Fruit fly (Drosophila melanogaster): ENCODE data around the gene CG13919.

The CG13919 gene

dm6 chr3L:1670008-1670407 lies 24.7 kb downstream of the CG13919 start, which contains the start of gene RabX5 (continued):
- TF ChIP-seq CG16813 (GFP tag; IDR thresholded peaks at IDR 0.05; ENCODE audit: partially characterized antibody) = no peak

- TF ChIP-seq C15 (GFP tag; IDR thresholded peaks at IDR 0.05) = no peak
- peak; percentile 26 for TF ChIP-seq Ets65A (GFP tag)
Observed at dm6 chr3L:1672627-1673026, 27.4 kb downstream of the CG13919 start, which contains the start of gene CG13930. Gene CG13930, minus strand, starts transcription at chr3L:1672727.

dm6 chr3L:1674381-1674780 lies 29.1 kb downstream of the CG13919 start, which contains the start of gene CG7991:
Gene CG7991, plus strand, starts transcription at chr3L:1674709.
- no peak for TF ChIP-seq pan (optimal IDR thresholded peaks at IDR 0.05)
- no peak for TF ChIP-seq pan (GFP tag; optimal IDR thresholded peaks at IDR 0.05 in 1 of 2, IDR thresholded peaks at IDR 0.05 in 1 of 2)
- TF ChIP-seq CG11093 (GFP tag; IDR thresholded peaks at IDR 0.05) = no peak
- no peak for TF ChIP-seq CG17568 (GFP tag; optimal IDR thresholded peaks at IDR 0.05)
- no peak for TF ChIP-seq CG10462 (GFP tag; optimal IDR thresholded peaks at IDR 0.05)
- no peak for TF ChIP-seq CG30020 (tag; optimal IDR thresholded peaks at IDR 0.05)
- no peak for TF ChIP-seq CTCF (GFP tag; optimal IDR thresholded peaks at IDR 0.05)
- TF ChIP-seq Adf1 (GFP tag; IDR thresholded peaks at IDR 0.05) = peak; percentile 73
- no peak for TF ChIP-seq cg (GFP tag; optimal IDR thresholded peaks at IDR 0.05)
- 0 out of 3 replicates have a peak, but pooled peaks have one; percentile 15 for TF ChIP-seq ci (GFP tag; IDR thresholded peaks at IDR 0.05)
- no peak for TF ChIP-seq az2 (GFP tag; optimal IDR thresholded peaks at IDR 0.05)
- TF ChIP-seq CG6175 (GFP tag; IDR thresholded peaks at IDR 0.05) = peak; percentile 90
- TF ChIP-seq CG6765 (GFP tag; optimal IDR thresholded peaks at IDR 0.05) = no peak
- TF ChIP-seq wek (GFP tag; optimal IDR thresholded peaks at IDR 0.05) = no peak
- TF ChIP-seq pb (GFP tag; optimal IDR thresholded peaks at IDR 0.05) = peak; percentile 2
- TF ChIP-seq Myb (GFP tag; optimal IDR thresholded peaks at IDR 0.05) = no peak
- no peak for TF ChIP-seq CHES-1-like (GFP tag; optimal IDR thresholded peaks at IDR 0.05)
- TF ChIP-seq Sox102F (GFP tag; optimal IDR thresholded peaks at IDR 0.05) = no peak
- no peak for TF ChIP-seq CG12299 (tag; optimal IDR thresholded peaks at IDR 0.05)
- no peak for TF ChIP-seq E2f1 (GFP tag; IDR thresholded peaks at IDR 0.05)
- TF ChIP-seq Dip2 (GFP tag; IDR thresholded peaks at IDR 0.05) = no peak
- no peak for TF ChIP-seq Drgx (GFP tag; IDR thresholded peaks at IDR 0.05)
- no peak for TF ChIP-seq CG4404 (GFP tag; IDR thresholded peaks at IDR 0.05)
- peak; percentile 42 for TF ChIP-seq CG12769 (tag; optimal IDR thresholded peaks at IDR 0.05)
- TF ChIP-seq CG7372 (GFP tag; IDR thresholded peaks at IDR 0.05) = no peak
- TF ChIP-seq row (GFP tag; IDR thresholded peaks at IDR 0.05) = 0 out of 3 replicates have a peak, but pooled peaks have one; percentile 16
- no peak for TF ChIP-seq cas (GFP tag; IDR thresholded peaks at IDR 0.05)
- TF ChIP-seq tio (GFP tag; optimal IDR thresholded peaks at IDR 0.05) = no peak
- TF ChIP-seq al (GFP tag; IDR thresholded peaks at IDR 0.05) = no peak
- TF ChIP-seq CG43689 (GFP tag; IDR thresholded peaks at IDR 0.05) = no peak
- no peak for TF ChIP-seq dpn (GFP tag; optimal IDR thresholded peaks at IDR 0.05)
- TF ChIP-seq chinmo (GFP tag; IDR thresholded peaks at IDR 0.05; ENCODE audit: partially characterized antibody) = peak; percentile 76; the same call in 1 of the 4 replicates
- 0 out of 3 replicates have a peak, but pooled peaks have one; percentile 21 for TF ChIP-seq z (GFP tag; IDR thresholded peaks at IDR 0.05)
- no peak for TF ChIP-seq Bdp1 (GFP tag; optimal IDR thresholded peaks at IDR 0.05)
- TF ChIP-seq CG15269 (tag; optimal IDR thresholded peaks at IDR 0.05) = peak; percentile 81
- TF ChIP-seq luna (GFP tag; optimal IDR thresholded peaks at IDR 0.05) = no peak
- TF ChIP-seq jigr1 (GFP tag; IDR thresholded peaks at IDR 0.05) = no peak
- peak; percentile 41; the same call in 1 of the 2 replicates for TF ChIP-seq Awh (GFP tag; IDR thresholded peaks at IDR 0.05)
- TF ChIP-seq H2.0 (GFP tag; IDR thresholded peaks at IDR 0.05) = no peak
- TF ChIP-seq Med (GFP tag) = peak; percentile 45
- TF ChIP-seq dmrt11E (tag; optimal IDR thresholded peaks at IDR 0.05) = no peak
- TF ChIP-seq salm (tag; optimal IDR thresholded peaks at IDR 0.05) = no peak
- no peak for TF ChIP-seq CG9727 (GFP tag; optimal IDR thresholded peaks at IDR 0.05)
- TF ChIP-seq Abd-B (GFP tag; optimal IDR thresholded peaks at IDR 0.05) = no peak
- TF ChIP-seq kni (GFP tag; optimal IDR thresholded peaks at IDR 0.05) = peak; percentile 52
- TF ChIP-seq CG16779 (GFP tag; IDR thresholded peaks at IDR 0.05) = no peak
